Worm (Caenorhabditis elegans) whole organism, late embryonic: ENCODE measurements around the gene zmp-4.

Experiments
- K09A11.1 ChIP-seq: sonication (generic microtip); optimal IDR thresholded peaks from 2 replicates; lab custom pipeline; 2017; ENCODE audit warnings: antibody characterized with exemption, mild to moderate bottlenecking, missing genetic modification characterization, missing compliant biosample characterization; ENCODE audit not compliant: insufficient read depth
- ceh-9 ChIP-seq: sonication (generic microtip); optimal IDR thresholded peaks from 2 replicates; lab custom pipeline; 2016; ENCODE audit warnings: mild to moderate bottlenecking, missing genetic modification characterization, inconsistent platforms, missing compliant biosample characterization
- sox-4 ChIP-seq: sonication (generic microtip); optimal IDR thresholded peaks from 2 replicates; lab custom pipeline; 2017; ENCODE audit warnings: mild to moderate bottlenecking, missing genetic modification characterization, inconsistent platforms, missing compliant biosample characterization

- TF ChIP-seq K09A11.1 (tag; lab: Kevin White, UChicago) (no peak), ceh-9 (tag; lab: Kevin White, UChicago) (no peak), sox-4 (tag; lab: Kevin White, UChicago) (no peak)
Observed at ce11 chrV:14921509-14921908, at the start of gene zmp-4.
